Fruit fly (Drosophila melanogaster): Measurements from ENCODE around the gene Ilp3.
"Not testable (repeated sequence)": the region's sequence is repeated elsewhere in the genome, so short reads cannot be mapped to it uniquely, and the experiment has no call there.

Ilp3 gene

dm6 chr3L:9824226-9824625, 22.3 kb upstream of the Ilp3 start:
- no peak for TF ChIP-seq CG17801 (GFP tag; optimal IDR thresholded peaks at IDR 0.05; ENCODE audit: partially characterized antibody)

dm6 chr3L:9823797-9824196, 21.9 kb upstream of the Ilp3 start, which contains the start of gene Ilp5:
Ilp5 (minus strand) TSS chr3L:9823897.
- no peak for TF ChIP-seq CG17801 (GFP tag; optimal IDR thresholded peaks at IDR 0.05; ENCODE audit: partially characterized antibody)

DNA sequence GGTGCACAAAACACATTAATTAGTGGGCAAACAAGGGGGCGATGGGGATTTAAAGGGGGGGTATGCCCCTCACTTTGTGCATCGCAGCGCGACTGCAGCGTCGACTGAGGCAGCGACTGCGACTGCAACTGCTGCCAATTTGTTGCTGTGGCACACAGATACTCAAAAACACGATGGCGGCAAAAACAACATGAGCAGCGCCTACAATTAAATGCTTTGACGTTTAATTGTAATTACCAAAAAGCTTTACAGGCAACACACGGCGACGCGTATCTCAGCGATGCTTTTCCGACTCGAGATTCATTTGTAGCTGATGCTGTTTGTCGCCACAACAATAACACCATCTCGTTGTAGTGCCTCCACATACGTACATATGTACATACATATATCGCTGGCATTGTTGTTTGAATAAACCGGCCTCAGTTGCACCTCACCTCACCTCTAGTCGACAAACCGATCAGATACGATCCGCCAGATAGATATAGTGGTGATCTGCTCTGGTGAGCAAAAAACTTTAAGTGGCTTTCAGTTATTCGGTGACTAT, 19.3 kb upstream of the Ilp3 start:
- TF ChIP-seq CG17801 (GFP tag; optimal IDR thresholded peaks at IDR 0.05; ENCODE audit: partially characterized antibody), result no peak

dm6 chr3L:9820248-9820647, 18.3 kb upstream of the Ilp3 start:
- no peak for TF ChIP-seq CG17801 (GFP tag; optimal IDR thresholded peaks at IDR 0.05; ENCODE audit: partially characterized antibody)

dm6 chr3L:9815705-9816104, 13.8 kb upstream of the Ilp3 start:
- TF ChIP-seq CG17801 (GFP tag; optimal IDR thresholded peaks at IDR 0.05; ENCODE audit: partially characterized antibody), result no peak

DNA sequence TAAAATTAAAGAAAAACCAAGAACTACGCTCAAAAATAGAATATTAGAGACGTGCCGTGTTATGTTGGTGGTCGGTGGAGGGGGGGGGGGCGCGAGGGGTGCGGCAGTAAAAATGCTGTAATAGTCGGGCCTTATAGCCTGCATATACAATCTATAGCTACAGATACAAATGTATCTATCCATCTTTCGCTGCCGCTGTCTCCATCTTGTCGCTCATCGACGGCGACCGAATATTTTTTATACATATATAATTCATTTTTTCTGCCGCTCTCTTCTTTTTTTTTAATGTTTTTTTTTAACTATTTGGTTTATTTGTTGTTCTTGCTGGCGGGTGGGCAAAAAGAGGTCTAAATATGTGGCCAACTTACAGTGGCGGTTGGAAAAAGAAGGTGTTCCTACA, 12.7 kb upstream of the Ilp3 start:
- TF ChIP-seq CG17801 (GFP tag; optimal IDR thresholded peaks at IDR 0.05; ENCODE audit: partially characterized antibody), result no peak

- TF ChIP-seq CG17801 (GFP tag; optimal IDR thresholded peaks at IDR 0.05; ENCODE audit: partially characterized antibody), result no peak
These were observed 11.5 kb upstream of the Ilp3 start, which contains the start of gene CG43897 for dm6 chr3L:9813345-9813897. CG43897 (plus strand) TSS chr3L:9813847.

- TF ChIP-seq CG17801 (GFP tag; optimal IDR thresholded peaks at IDR 0.05; ENCODE audit: partially characterized antibody), result no peak
These were observed 2.2 kb upstream of the Ilp3 start, which contains the start of gene Ilp4 for dm6 chr3L:9804125-9804524. Ilp4 (minus strand) TSS chr3L:9804263.

dm6 chr3L:9799398-9799797, 2.5 kb downstream of the Ilp3 start, which contains the start of gene Ilp2:
Ilp2 (plus strand) TSS chr3L:9799698.
- TF ChIP-seq CG17801 (GFP tag; optimal IDR thresholded peaks at IDR 0.05; ENCODE audit: partially characterized antibody), result no peak

dm6 chr3L:9798120-9798519, 3.8 kb downstream of the Ilp3 start, which contains the start of gene Ilp1:
Ilp1 (plus strand) TSS chr3L:9798420.
- not testable (repeated sequence) for TF ChIP-seq CG17801 (GFP tag; optimal IDR thresholded peaks at IDR 0.05; ENCODE audit: partially characterized antibody)

DNA sequence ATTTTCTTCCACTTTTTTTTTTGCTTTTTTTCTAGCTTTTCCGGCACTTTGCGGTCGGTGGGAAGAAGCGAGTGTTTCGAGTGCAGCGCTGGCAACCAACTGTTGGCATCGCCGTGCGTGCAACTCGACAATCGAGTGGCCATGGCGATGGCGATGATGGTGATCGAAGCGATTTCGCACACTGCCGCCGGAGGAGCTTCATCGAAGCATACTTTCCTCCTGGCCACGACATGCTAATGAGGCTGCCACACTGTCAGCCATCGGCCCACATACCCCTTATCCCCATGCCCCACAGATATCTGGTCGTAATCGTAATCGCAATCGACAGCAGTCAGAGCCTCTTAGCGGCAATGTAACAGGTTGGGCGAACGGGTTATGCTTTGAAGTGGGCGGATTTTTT, 4.3 kb downstream of the Ilp3 start, which contains the start of gene Zasp67:
Gene Zasp67 (minus strand): TSS at position 101 of the 400 bp plus-strand sequence.
- TF ChIP-seq CG17801 (GFP tag; optimal IDR thresholded peaks at IDR 0.05; ENCODE audit: partially characterized antibody), result no peak

DNA sequence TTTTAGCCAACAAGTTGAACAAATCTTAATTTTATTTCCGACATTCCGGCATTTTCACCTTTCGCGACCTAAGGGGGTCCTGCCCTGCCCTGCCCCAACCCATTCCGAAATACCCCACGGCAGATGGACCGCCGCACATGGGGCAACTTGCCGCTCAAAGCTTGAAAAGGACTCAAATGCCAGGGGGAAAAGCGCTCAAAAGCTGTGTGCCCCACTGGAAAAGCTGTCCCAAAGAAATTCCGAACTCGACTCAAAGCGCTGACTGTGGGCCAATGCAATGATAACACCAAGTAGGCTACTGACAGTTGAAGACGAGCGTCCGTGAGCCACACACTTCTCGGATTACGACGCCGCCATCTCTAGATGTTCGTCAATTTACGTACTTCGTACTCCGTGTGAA, 15.2 kb downstream of the Ilp3 start, which contains the start of gene CG32052:
Gene CG32052 (plus strand): TSS at position 301 of the 400 bp plus-strand sequence.
- TF ChIP-seq CG17801 (GFP tag; optimal IDR thresholded peaks at IDR 0.05; ENCODE audit: partially characterized antibody), result no peak

DNA sequence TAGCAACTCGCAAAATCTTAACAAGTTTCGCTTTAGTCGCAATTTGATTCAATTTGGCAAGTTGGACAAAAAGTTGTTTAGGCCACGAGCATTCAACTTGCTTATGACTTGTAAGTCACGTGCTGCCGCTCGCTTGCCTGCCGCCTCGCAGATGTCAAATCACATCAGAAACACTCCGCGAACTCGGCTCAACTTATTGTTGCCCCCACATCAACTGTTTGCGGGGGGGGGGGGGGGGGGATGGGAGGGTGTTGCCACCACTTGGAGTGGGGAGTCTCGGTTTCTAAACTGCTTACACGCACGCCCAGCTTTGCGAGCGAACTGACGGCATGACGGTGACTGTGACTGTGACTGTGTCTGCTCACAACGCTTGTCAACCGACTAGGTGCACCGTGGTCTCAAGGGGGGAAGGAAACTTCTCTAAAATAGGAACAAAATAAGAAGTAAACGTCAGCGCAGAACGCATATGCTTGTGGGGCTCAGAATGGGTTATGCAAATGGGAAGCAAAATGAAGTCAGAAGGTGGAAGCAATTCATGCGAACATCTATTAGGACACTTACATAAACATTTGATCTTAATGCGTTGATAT, 25.0 kb downstream of the Ilp3 start:
- no peak for TF ChIP-seq CG17801 (GFP tag; optimal IDR thresholded peaks at IDR 0.05; ENCODE audit: partially characterized antibody)

- no peak for TF ChIP-seq CG17801 (GFP tag; optimal IDR thresholded peaks at IDR 0.05; ENCODE audit: partially characterized antibody)
These were observed 26.2 kb downstream of the Ilp3 start for dm6 chr3L:9775728-9776127.

- TF ChIP-seq CG17801 (GFP tag; optimal IDR thresholded peaks at IDR 0.05; ENCODE audit: partially characterized antibody), result no peak
These were observed 33.5 kb downstream of the Ilp3 start for dm6 chr3L:9768385-9768784.
